Worm (Caenorhabditis elegans) whole organism, mixed stage, embryonic: ENCODE measurements around the gene prp-6.

ENCODE experiments used
- blmp-1 ChIP-seq: fragments of 150-350 bp; optimal IDR thresholded peaks from 2 replicates; lab custom pipeline; 2014; ENCODE audit warnings: missing biosample characterization, missing genetic modification characterization
- elt-3 ChIP-seq: fragments of 150-350 bp; optimal IDR thresholded peaks from 2 replicates; lab custom pipeline; 2014; ENCODE audit warnings: missing biosample characterization, missing genetic modification characterization
- lsy-2 ChIP-seq: fragments of 150-350 bp; optimal IDR thresholded peaks from 2 replicates; lab custom pipeline; 2014; ENCODE audit warnings: missing biosample characterization, missing genetic modification characterization
- mep-1 ChIP-seq: fragments of 150-350 bp; optimal IDR thresholded peaks from 2 replicates; lab custom pipeline; 2017; ENCODE audit warnings: missing biosample characterization, missing genetic modification reagents, missing genetic modification characterization, inconsistent platforms
- nhr-237 ChIP-seq: fragments of 150-350 bp; optimal IDR thresholded peaks from 2 replicates; lab custom pipeline; 2014; ENCODE audit warnings: missing biosample characterization, missing genetic modification characterization
- nhr-28 ChIP-seq: fragments of 150-350 bp; optimal IDR thresholded peaks from 2 replicates; lab custom pipeline; 2014; ENCODE audit warnings: missing biosample characterization, missing genetic modification characterization
- pha-4 ChIP-seq: fragments of 150-350 bp; optimal IDR thresholded peaks from 2 replicates; lab custom pipeline; 2018; ENCODE audit warnings: missing biosample characterization, missing genetic modification reagents, missing genetic modification characterization
- tbx-8 ChIP-seq: fragments of 200-800 bp; sonication (Bioruptor generic); optimal IDR thresholded peaks from 2 replicates; lab custom pipeline; 2018; ENCODE audit warnings: mild to moderate bottlenecking, missing genetic modification characterization, moderate library complexity, missing compliant biosample characterization
- unc-39 ChIP-seq: fragments of 150-350 bp; optimal IDR thresholded peaks from 2 replicates; lab custom pipeline; 2014; ENCODE audit warnings: missing biosample characterization, missing genetic modification characterization

DNA sequence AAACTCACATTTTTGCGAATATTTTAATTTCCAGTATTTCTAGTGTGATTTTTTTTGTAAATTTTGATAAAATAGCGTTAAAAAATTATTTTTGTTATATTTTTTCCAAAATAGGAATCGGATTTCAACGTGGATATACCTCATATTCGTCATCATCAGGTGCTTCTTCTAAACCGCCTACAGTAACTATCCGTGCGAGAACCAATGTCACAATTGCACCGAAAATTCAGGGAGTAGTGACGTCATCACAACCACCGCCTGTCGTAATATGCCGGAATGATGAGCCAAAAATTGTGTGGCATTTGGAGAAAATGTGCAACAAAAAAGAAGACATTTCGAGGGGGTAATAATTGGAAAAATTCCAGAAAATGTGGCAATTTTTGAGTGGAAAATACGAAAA lies 68.9 kb downstream of the prp-6 start:
- TF ChIP-seq elt-3 (tag; lab: Kevin White, UChicago), result no peak
- no peak for TF ChIP-seq unc-39 (tag; lab: Kevin White, UChicago)
- no peak for TF ChIP-seq nhr-237 (tag; lab: Kevin White, UChicago)
- no peak for TF ChIP-seq mep-1 (tag; lab: Kevin White, UChicago)
- TF ChIP-seq tbx-8 (GFP tag; lab: Kevin White, UChicago), result no peak
- no peak for TF ChIP-seq blmp-1 (tag; lab: Kevin White, UChicago)
- no peak for TF ChIP-seq nhr-28
- no peak for TF ChIP-seq lsy-2
- TF ChIP-seq pha-4 (tag; lab: Kevin White, UChicago), result no peak
